Worm (Caenorhabditis elegans): Measurements from ENCODE around the gene mtm-6.

The mtm-6 gene

ce11 chrIII:13317383-13317911 lies 29.4 kb upstream of the mtm-6 start:
- TF ChIP-seq peb-1 (tag; optimal IDR thresholded peaks at IDR 0.05): no peak
- no peak for TF ChIP-seq lin-11 (tag; optimal IDR thresholded peaks at IDR 0.05)
- TF ChIP-seq lsy-2 (tag; optimal IDR thresholded peaks at IDR 0.05): no peak

ce11 chrIII:13322578-13322977 lies 24.3 kb upstream of the mtm-6 start, which contains the start of gene F53A2.11:
Gene F53A2.11 (minus strand): TSS chrIII:13322678.
- no peak for TF ChIP-seq ceh-16 (tag; optimal IDR thresholded peaks at IDR 0.05)
- TF ChIP-seq ztf-11 (tag; optimal IDR thresholded peaks at IDR 0.05): no peak
- TF ChIP-seq sem-4 (tag; optimal IDR thresholded peaks at IDR 0.05): no peak
- TF ChIP-seq peb-1 (tag; optimal IDR thresholded peaks at IDR 0.05): no peak
- TF ChIP-seq Y55F3AM.14 (GFP tag; optimal IDR thresholded peaks at IDR 0.05): no peak
- TF ChIP-seq elt-3 (tag; optimal IDR thresholded peaks at IDR 0.05): no peak
- no peak for TF ChIP-seq skn-1 (tag; optimal IDR thresholded peaks at IDR 0.05)
- no peak for TF ChIP-seq mdl-1 (tag; optimal IDR thresholded peaks at IDR 0.05)
- TF ChIP-seq egl-27 (tag; optimal IDR thresholded peaks at IDR 0.05): no peak
- TF ChIP-seq ceh-82 (tag; optimal IDR thresholded peaks at IDR 0.05): no peak
- no peak for TF ChIP-seq lsy-2 (tag; optimal IDR thresholded peaks at IDR 0.05)
- no peak for TF ChIP-seq F13H6.1 (tag; optimal IDR thresholded peaks at IDR 0.05)
- no peak for TF ChIP-seq nhr-129 (tag; optimal IDR thresholded peaks at IDR 0.05)

- no peak for TF ChIP-seq snpc-4 (tag; optimal IDR thresholded peaks at IDR 0.05)
- TF ChIP-seq crh-2 (tag; optimal IDR thresholded peaks at IDR 0.05): no peak
- no peak for TF ChIP-seq egl-27 (tag; optimal IDR thresholded peaks at IDR 0.05)
- no peak for TF ChIP-seq F13H6.1 (tag; optimal IDR thresholded peaks at IDR 0.05)
Observed at ce11 chrIII:13324739-13325138, 22.1 kb upstream of the mtm-6 start, which contains the start of gene F53A2.1. Gene F53A2.1 (minus strand): TSS chrIII:13324839.

ce11 chrIII:13328911-13329310 lies 18.0 kb upstream of the mtm-6 start:
- TF ChIP-seq ceh-16 (tag; optimal IDR thresholded peaks at IDR 0.05) (no peak), nhr-237 (tag; optimal IDR thresholded peaks at IDR 0.05) (no peak), sem-4 (tag; optimal IDR thresholded peaks at IDR 0.05) (no peak), F13H6.1 (tag; optimal IDR thresholded peaks at IDR 0.05) (no peak), sma-9 (GFP tag; optimal IDR thresholded peaks at IDR 0.05) (no peak), sma-9 (tag; optimal IDR thresholded peaks at IDR 0.05) (no peak), ztf-4 (tag; optimal IDR thresholded peaks at IDR 0.05) (no peak), nhr-129 (tag; optimal IDR thresholded peaks at IDR 0.05) (no peak), snpc-4 (tag; optimal IDR thresholded peaks at IDR 0.05) (no peak), mdl-1 (tag; optimal IDR thresholded peaks at IDR 0.05) (no peak), elt-3 (tag; optimal IDR thresholded peaks at IDR 0.05) (no peak), fos-1 (tag; optimal IDR thresholded peaks at IDR 0.05) (no peak), aly-2 (tag; optimal IDR thresholded peaks at IDR 0.05) (no peak), nhr-25 (tag; optimal IDR thresholded peaks at IDR 0.05) (no peak), gmeb-1 (tag; optimal IDR thresholded peaks at IDR 0.05) (no peak), nhr-77 (tag; optimal IDR thresholded peaks at IDR 0.05) (no peak), blmp-1 (tag; optimal IDR thresholded peaks at IDR 0.05; ENCODE audit: insufficient read depth) (no peak)

ce11 chrIII:13333754-13334153 lies 13.1 kb upstream of the mtm-6 start, which contains the start of gene sdz-20:
Gene sdz-20 (plus strand): TSS chrIII:13334054.
- TF ChIP-seq nhr-10 (tag; optimal IDR thresholded peaks at IDR 0.05): no peak
- no peak for TF ChIP-seq ztf-11 (tag; optimal IDR thresholded peaks at IDR 0.05)

- TF ChIP-seq lin-11 (tag; optimal IDR thresholded peaks at IDR 0.05) (no peak), nhr-11 (tag; optimal IDR thresholded peaks at IDR 0.05) (no peak), sem-4 (tag; optimal IDR thresholded peaks at IDR 0.05) (no peak), lin-39 (tag; optimal IDR thresholded peaks at IDR 0.05) (no peak), ceh-16 (tag; optimal IDR thresholded peaks at IDR 0.05) (no peak), nhr-21 (tag; optimal IDR thresholded peaks at IDR 0.05) (no peak), nhr-12 (tag; optimal IDR thresholded peaks at IDR 0.05) (no peak), mdl-1 (tag; optimal IDR thresholded peaks at IDR 0.05) (no peak), Y55F3AM.14 (GFP tag; optimal IDR thresholded peaks at IDR 0.05) (no peak), nhr-10 (tag; optimal IDR thresholded peaks at IDR 0.05) (no peak)
Observed at ce11 chrIII:13339672-13340071, 7.2 kb upstream of the mtm-6 start, which contains the start of gene F53A2.3. Gene F53A2.3 (minus strand): TSS chrIII:13339772.
